Worm (Caenorhabditis elegans): Measurements from ENCODE around the gene fbxa-105.

Gene fbxa-105

ce11 chrV:7391933-7392332 lies at the start of gene fbxa-105:
TSS of gene fbxa-105 (minus strand) at chrV:7392029.
- no peak for TF ChIP-seq C08G9.2 (tag; optimal IDR thresholded peaks at IDR 0.05)
- TF ChIP-seq T23F11.4 (GFP tag; optimal IDR thresholded peaks at IDR 0.05), result no peak

- TF ChIP-seq pqm-1 (tag; optimal IDR thresholded peaks at IDR 0.05), result no peak
Observed at ce11 chrV:7439807-7440206, 48.0 kb upstream of the fbxa-105 start, which contains the start of gene try-13. TSS of gene try-13 (plus strand) at chrV:7440107.

DNA sequence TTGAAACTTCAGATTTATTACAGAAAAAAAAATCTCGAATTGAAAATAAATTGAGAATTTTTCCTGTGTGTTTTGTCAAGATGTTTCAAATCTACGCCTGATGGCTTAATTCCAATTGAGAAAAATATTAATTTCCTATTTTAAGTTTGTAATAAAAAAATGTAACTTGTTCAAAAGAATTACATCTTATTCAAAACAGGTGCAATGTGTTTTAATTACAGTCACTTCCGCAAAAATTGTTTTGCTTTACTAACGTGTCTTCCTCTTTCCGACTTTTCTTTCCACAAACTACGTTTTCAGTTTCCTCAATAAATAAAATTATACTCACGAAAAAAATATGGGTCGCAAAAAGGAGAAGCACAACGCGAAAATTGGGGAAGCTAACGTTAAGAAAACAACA lies 46.2 kb upstream of the fbxa-105 start, which contains the start of gene F25E5.16:
F25E5.16 (plus strand) TSS at position 301 of the 400 bp plus-strand sequence.
- TF ChIP-seq sox-2 (GFP tag; IDR thresholded peaks at IDR 0.05) (no peak), tbx-7 (tag; optimal IDR thresholded peaks at IDR 0.05) (no peak), ahr-1 (tag; optimal IDR thresholded peaks at IDR 0.05) (no peak), ttx-3 (tag; optimal IDR thresholded peaks at IDR 0.05) (no peak), ceh-31 (tag; optimal IDR thresholded peaks at IDR 0.05) (no peak), pax-1 (tag; optimal IDR thresholded peaks at IDR 0.05) (no peak), fkh-6 (tag; optimal IDR thresholded peaks at IDR 0.05) (no peak), ceh-19 (GFP tag; optimal IDR thresholded peaks at IDR 0.05) (no peak), fkh-10 (GFP tag; optimal IDR thresholded peaks at IDR 0.05) (no peak), eyg-1 (tag; optimal IDR thresholded peaks at IDR 0.05) (no peak), unc-3 (GFP tag; conservative IDR thresholded peaks at IDR 0.05) (no peak), unc-3 (tag; optimal IDR thresholded peaks at IDR 0.05) (no peak), T23F11.4 (GFP tag; optimal IDR thresholded peaks at IDR 0.05) (no peak), dmd-4 (tag; optimal IDR thresholded peaks at IDR 0.05; ENCODE audit: borderline replicate concordance) (no peak), pha-4 (tag; optimal IDR thresholded peaks at IDR 0.05) (no peak), hlh-13 (GFP tag; optimal IDR thresholded peaks at IDR 0.05) (no peak), unc-42 (tag; optimal IDR thresholded peaks at IDR 0.05) (no peak), hlh-15 (tag; optimal IDR thresholded peaks at IDR 0.05) (no peak), pag-3 (tag; optimal IDR thresholded peaks at IDR 0.05; ENCODE audit: borderline replicate concordance) (no peak), mec-3 (tag; optimal IDR thresholded peaks at IDR 0.05; ENCODE audit: borderline replicate concordance) (no peak)

- TF ChIP-seq ceh-6 (GFP tag; optimal IDR thresholded peaks at IDR 0.05), result no peak
- no peak for TF ChIP-seq che-1 (tag; optimal IDR thresholded peaks at IDR 0.05)
- no peak for TF ChIP-seq K02D7.2 (tag; optimal IDR thresholded peaks at IDR 0.05)
Observed at ce11 chrV:7437538-7437937, 45.7 kb upstream of the fbxa-105 start, which contains the start of gene F25E5.9. TSS of gene F25E5.9 (minus strand) at chrV:7437919.

ce11 chrV:7436911-7437310 lies 45.1 kb upstream of the fbxa-105 start:
- TF ChIP-seq C08G9.2 (tag; optimal IDR thresholded peaks at IDR 0.05) (no peak), hlh-6 (tag; optimal IDR thresholded peaks at IDR 0.05) (no peak), dve-1 (tag; optimal IDR thresholded peaks at IDR 0.05) (no peak), tbx-2 (tag; optimal IDR thresholded peaks at IDR 0.05) (no peak), hlh-8 (tag; optimal IDR thresholded peaks at IDR 0.05) (no peak), pqm-1 (tag; optimal IDR thresholded peaks at IDR 0.05) (no peak), ceh-18 (tag; optimal IDR thresholded peaks at IDR 0.05) (no peak), syd-9 (tag; optimal IDR thresholded peaks at IDR 0.05) (no peak), nfya-1 (tag; optimal IDR thresholded peaks at IDR 0.05) (no peak)

ce11 chrV:7436509-7436908 lies 44.7 kb upstream of the fbxa-105 start:
- no peak for TF ChIP-seq hlh-13 (GFP tag; optimal IDR thresholded peaks at IDR 0.05)
- no peak for TF ChIP-seq ceh-19 (GFP tag; optimal IDR thresholded peaks at IDR 0.05)
- no peak for TF ChIP-seq dve-1 (tag; optimal IDR thresholded peaks at IDR 0.05)
